Worm (Caenorhabditis elegans): ENCODE measurements around the gene fipr-5.

- TF ChIP-seq ztf-11 (tag; optimal IDR thresholded peaks at IDR 0.05), result no peak
- TF ChIP-seq elt-3 (tag; optimal IDR thresholded peaks at IDR 0.05), result no peak
- TF ChIP-seq unc-39 (tag; optimal IDR thresholded peaks at IDR 0.05), result no peak
- no peak for TF ChIP-seq unc-62 (GFP tag; optimal IDR thresholded peaks at IDR 0.05)
- no peak for TF ChIP-seq nhr-12 (tag; optimal IDR thresholded peaks at IDR 0.05)
- no peak for TF ChIP-seq hlh-1 (tag; optimal IDR thresholded peaks at IDR 0.05)
- no peak for TF ChIP-seq elt-1 (tag; optimal IDR thresholded peaks at IDR 0.05; ENCODE audit: borderline replicate concordance, insufficient read depth)
These were observed 15.7 kb downstream of the fipr-5 start, which contains the start of gene ZK856.16 for ce11 chrV:10205483-10205882.
